Worm (Caenorhabditis elegans) whole organism, L1 larva: ENCODE results near the gene str-232.

Experiments used
- ceh-82 ChIP-seq, 3 experiments: fragments of 150-350 bp in 1 of 3; sonication (generic microtip) in 2 of 3; optimal IDR thresholded peaks; 2 replicates each; lab custom pipeline; 2014 to 2017; ENCODE audit warnings: missing biosample characterization in 3 of 3, missing genetic modification characterization in 3 of 3
- fkh-10 ChIP-seq: sonication (generic microtip); optimal IDR thresholded peaks from 2 replicates; lab custom pipeline; 2017; ENCODE audit warnings: missing biosample characterization, missing genetic modification reagents, missing genetic modification characterization
- lin-15B ChIP-seq: fragments of 150-350 bp; sonication (generic microtip); optimal IDR thresholded peaks from 3 replicates; lab custom pipeline; 2014; ENCODE audit warnings: missing biosample characterization, missing genetic modification characterization
- lin-35 ChIP-seq, 2 experiments: fragments of 150-350 bp; optimal IDR thresholded peaks; 2 replicates each; lab custom pipeline; 2014; ENCODE audit warnings: missing biosample characterization in 2 of 2, missing genetic modification characterization in 2 of 2, missing genetic modification reagents in 2 of 2
- lin-39 ChIP-seq: fragments of 150-350 bp; optimal IDR thresholded peaks from 2 replicates; lab custom pipeline; 2014; ENCODE audit warnings: missing biosample characterization, missing genetic modification reagents, missing genetic modification characterization
- nhr-237 ChIP-seq: fragments of 150-350 bp; optimal IDR thresholded peaks from 2 replicates; lab custom pipeline; 2014; ENCODE audit warnings: missing biosample characterization, missing genetic modification characterization
- nhr-77 ChIP-seq: fragments of 150-350 bp; optimal IDR thresholded peaks from 2 replicates; lab custom pipeline; 2014; ENCODE audit warnings: missing biosample characterization, missing genetic modification characterization
- sox-4 ChIP-seq: sonication (generic microtip); optimal IDR thresholded peaks from 2 replicates; lab custom pipeline; 2016; ENCODE audit warnings: missing genetic modification characterization, missing compliant biosample characterization
- unc-62 ChIP-seq: fragments of 150-350 bp; optimal IDR thresholded peaks from 2 replicates; lab custom pipeline; 2014; ENCODE audit warnings: missing biosample characterization, missing genetic modification reagents, missing genetic modification characterization
- ztf-4 ChIP-seq: fragments of 150-350 bp; optimal IDR thresholded peaks from 2 replicates; lab custom pipeline; 2014; ENCODE audit warnings: missing biosample characterization, missing genetic modification characterization

- TF ChIP-seq fkh-10 (GFP tag; lab: Kevin White, UChicago) (no peak), nhr-77 (no peak), lin-35 (GFP tag; optimal IDR thresholded peaks at IDR 0.05; lab: Kevin White, UChicago) (no peak), ceh-82 (tag; optimal IDR thresholded peaks at IDR 0.05; lab: Kevin White, UChicago) (no peak), ztf-4 (tag; lab: Kevin White, UChicago) (no peak), sox-4 (tag; lab: Kevin White, UChicago) (no peak), nhr-237 (no peak), lin-15B (tag; lab: Kevin White, UChicago) (no peak), unc-62 (GFP tag; lab: Kevin White, UChicago) (no peak), lin-39 (tag; lab: Kevin White, UChicago) (no peak)
These were observed 17.2 kb upstream of the str-232 start, which contains the start of gene T10C6.16 for ce11 chrV:16032761-16033160.
